Worm (Caenorhabditis elegans) whole organism, L2 larva: Measurements from ENCODE around the gene mtm-5.

Source experiments
- C34F6.9 ChIP-seq: fragments of 150-350 bp; optimal IDR thresholded peaks from 2 replicates; lab custom pipeline; 2014; ENCODE audit warnings: missing biosample characterization, missing genetic modification characterization
- F13H6.1 ChIP-seq: sonication (generic microtip); optimal IDR thresholded peaks from 2 replicates; lab custom pipeline; 2016; ENCODE audit warnings: missing genetic modification characterization, missing compliant biosample characterization
- R02D3.7 ChIP-seq: fragments of 150-350 bp; optimal IDR thresholded peaks from 2 replicates; lab custom pipeline; 2014; ENCODE audit warnings: missing biosample characterization, missing genetic modification characterization
- Y55F3AM.14 ChIP-seq: fragments of 200-800 bp; sonication (Bioruptor generic); optimal IDR thresholded peaks from 2 replicates; lab custom pipeline; 2018; ENCODE audit warnings: mild to moderate bottlenecking, missing genetic modification characterization, missing compliant biosample characterization
- ZK546.5 ChIP-seq: sonication (generic microtip); optimal IDR thresholded peaks from 2 replicates; lab custom pipeline; 2017; ENCODE audit warnings: missing biosample characterization, missing genetic modification characterization
- alr-1 ChIP-seq: fragments of 150-350 bp; optimal IDR thresholded peaks from 2 replicates; lab custom pipeline; 2014; ENCODE audit warnings: missing biosample characterization, missing genetic modification characterization
- aly-2 ChIP-seq: fragments of 150-350 bp; optimal IDR thresholded peaks from 2 replicates; lab custom pipeline; 2014; ENCODE audit warnings: missing biosample characterization, missing genetic modification characterization
- ama-1 ChIP-seq: fragments of 150-350 bp; optimal IDR thresholded peaks from 2 replicates; lab custom pipeline; 2018; ENCODE audit warnings: inconsistent platforms
- blmp-1 ChIP-seq: sonication (generic microtip); optimal IDR thresholded peaks from 2 replicates; lab custom pipeline; 2017; ENCODE audit warnings: missing genetic modification characterization, mild to moderate bottlenecking, missing compliant biosample characterization, antibody characterized with exemption, moderate library complexity; ENCODE audit not compliant: insufficient read depth
- ceh-82 ChIP-seq: fragments of 150-350 bp; optimal IDR thresholded peaks from 2 replicates; lab custom pipeline; 2014; ENCODE audit warnings: missing biosample characterization, missing genetic modification characterization
- crh-2 ChIP-seq: sonication (generic microtip); optimal IDR thresholded peaks from 2 replicates; lab custom pipeline; 2017; ENCODE audit warnings: missing biosample characterization, missing genetic modification characterization
- dmd-4 ChIP-seq: sonication (generic microtip); optimal IDR thresholded peaks from 2 replicates; lab custom pipeline; 2017; ENCODE audit warnings: missing biosample characterization, missing genetic modification characterization
- egl-27 ChIP-seq: sonication (generic microtip); optimal IDR thresholded peaks from 3 replicates; lab custom pipeline; 2017; ENCODE audit warnings: missing biosample characterization, missing genetic modification reagents, missing genetic modification characterization
- elt-1 ChIP-seq: fragments of 150-350 bp; optimal IDR thresholded peaks from 2 replicates; lab custom pipeline; 2014; ENCODE audit warnings: missing biosample characterization, missing genetic modification characterization
- elt-3 ChIP-seq: sonication (generic microtip); optimal IDR thresholded peaks from 2 replicates; lab custom pipeline; 2017; ENCODE audit warnings: missing biosample characterization, missing genetic modification characterization
- fos-1 ChIP-seq: fragments of 150-350 bp; optimal IDR thresholded peaks from 2 replicates; lab custom pipeline; 2014; ENCODE audit warnings: missing biosample characterization, missing genetic modification characterization
- gmeb-1 ChIP-seq: fragments of 150-350 bp; optimal IDR thresholded peaks from 2 replicates; lab custom pipeline; 2014; ENCODE audit warnings: missing biosample characterization, missing genetic modification characterization
- lin-11 ChIP-seq: fragments of 150-350 bp; sonication (generic microtip); optimal IDR thresholded peaks from 2 replicates; lab custom pipeline; 2014; ENCODE audit warnings: missing biosample characterization, missing genetic modification characterization, inconsistent platforms, mixed read lengths
- lin-13 ChIP-seq: fragments of 150-350 bp; optimal IDR thresholded peaks from 2 replicates; lab custom pipeline; 2014; ENCODE audit warnings: missing biosample characterization, missing genetic modification reagents, missing genetic modification characterization
- lin-39 ChIP-seq: fragments of 150-350 bp; optimal IDR thresholded peaks from 2 replicates; lab custom pipeline; 2014; ENCODE audit warnings: missing biosample characterization, missing genetic modification reagents, missing genetic modification characterization
- lsy-2 ChIP-seq, 2 experiments: fragments of 150-350 bp in 1 of 2; sonication (generic microtip) in 1 of 2; optimal IDR thresholded peaks; 2 replicates each; lab custom pipeline; 2014 to 2017; ENCODE audit warnings: missing biosample characterization in 2 of 2, missing genetic modification characterization in 2 of 2
- mbf-1 ChIP-seq: sonication (generic microtip); optimal IDR thresholded peaks from 2 replicates; lab custom pipeline; 2017; ENCODE audit warnings: missing biosample characterization, missing genetic modification characterization
- mdl-1 ChIP-seq, 2 experiments: fragments of 150-350 bp in 1 of 2; sonication (generic microtip) in 1 of 2; optimal IDR thresholded peaks; 2 replicates each; lab custom pipeline; 2017; ENCODE audit warnings: missing biosample characterization in 2 of 2, missing genetic modification characterization in 2 of 2
- nhr-10 ChIP-seq: sonication (generic microtip); optimal IDR thresholded peaks from 2 replicates; lab custom pipeline; 2017; ENCODE audit warnings: missing biosample characterization, missing genetic modification characterization
- nhr-11 ChIP-seq: fragments of 150-350 bp; optimal IDR thresholded peaks from 2 replicates; lab custom pipeline; 2014; ENCODE audit warnings: missing biosample characterization, missing genetic modification characterization
- nhr-12 ChIP-seq: fragments of 150-350 bp; optimal IDR thresholded peaks from 2 replicates; lab custom pipeline; 2014; ENCODE audit warnings: missing biosample characterization, missing genetic modification characterization
- nhr-129 ChIP-seq: fragments of 150-350 bp; optimal IDR thresholded peaks from 2 replicates; lab custom pipeline; 2014; ENCODE audit warnings: missing biosample characterization, missing genetic modification characterization
- nhr-21 ChIP-seq: fragments of 150-350 bp; optimal IDR thresholded peaks from 2 replicates; lab custom pipeline; 2014; ENCODE audit warnings: missing biosample characterization, missing genetic modification characterization
- nhr-23 ChIP-seq: fragments of 150-350 bp; optimal IDR thresholded peaks from 2 replicates; lab custom pipeline; 2014; ENCODE audit warnings: missing biosample characterization, missing genetic modification reagents, missing genetic modification characterization
- nhr-237 ChIP-seq: fragments of 150-350 bp; optimal IDR thresholded peaks from 2 replicates; lab custom pipeline; 2014; ENCODE audit warnings: missing biosample characterization, missing genetic modification characterization
- nhr-25 ChIP-seq: fragments of 150-350 bp; sonication (generic microtip); optimal IDR thresholded peaks from 3 replicates; lab custom pipeline; 2014; ENCODE audit warnings: missing biosample characterization, missing genetic modification characterization
- nhr-6 ChIP-seq: fragments of 150-350 bp; optimal IDR thresholded peaks from 2 replicates; lab custom pipeline; 2014; ENCODE audit warnings: missing biosample characterization, missing genetic modification characterization
- nhr-77 ChIP-seq: fragments of 150-350 bp; optimal IDR thresholded peaks from 2 replicates; lab custom pipeline; 2014; ENCODE audit warnings: missing biosample characterization, missing genetic modification characterization
- peb-1 ChIP-seq: fragments of 150-350 bp; optimal IDR thresholded peaks from 2 replicates; lab custom pipeline; 2014; ENCODE audit warnings: missing biosample characterization, missing genetic modification characterization
- sem-4 ChIP-seq: fragments of 150-350 bp; optimal IDR thresholded peaks from 2 replicates; lab custom pipeline; 2014; ENCODE audit warnings: missing biosample characterization, missing genetic modification reagents, missing genetic modification characterization
- skn-1 ChIP-seq: sonication (generic microtip); optimal IDR thresholded peaks from 2 replicates; lab custom pipeline; 2017; ENCODE audit warnings: missing biosample characterization, missing genetic modification characterization
- sma-3 ChIP-seq: sonication (generic microtip); optimal IDR thresholded peaks from 2 replicates; lab custom pipeline; 2016; ENCODE audit warnings: missing genetic modification reagents, missing genetic modification characterization, missing compliant biosample characterization
- sma-9 ChIP-seq, 2 experiments: fragments of 150-350 bp in 1 of 2; sonication (generic microtip) in 1 of 2; optimal IDR thresholded peaks; 2 replicates each; lab custom pipeline; 2014 to 2016; ENCODE audit warnings: missing genetic modification characterization in 2 of 2, mild to moderate bottlenecking in 1 of 2, missing biosample characterization in 1 of 2, missing compliant biosample characterization in 1 of 2, missing genetic modification reagents in 1 of 2, moderate library complexity in 1 of 2
- snpc-4 ChIP-seq: fragments of 150-350 bp; optimal IDR thresholded peaks from 2 replicates; lab custom pipeline; 2014; ENCODE audit warnings: missing biosample characterization, missing genetic modification characterization
- unc-39 ChIP-seq: fragments of 150-350 bp; optimal IDR thresholded peaks from 2 replicates; lab custom pipeline; 2014; ENCODE audit warnings: missing biosample characterization, missing genetic modification characterization
- unc-55 ChIP-seq: fragments of 150-350 bp; sonication (generic microtip); optimal IDR thresholded peaks from 3 replicates; lab custom pipeline; 2014; ENCODE audit warnings: missing biosample characterization, missing genetic modification reagents, missing genetic modification characterization
- unc-62 ChIP-seq: fragments of 150-350 bp; optimal IDR thresholded peaks from 2 replicates; lab custom pipeline; 2014; ENCODE audit warnings: missing biosample characterization, missing genetic modification reagents, missing genetic modification characterization
- zag-1 ChIP-seq: fragments of 150-350 bp; optimal IDR thresholded peaks from 2 replicates; lab custom pipeline; 2014; ENCODE audit warnings: missing biosample characterization, missing genetic modification characterization
- ztf-1 ChIP-seq: fragments of 200-800 bp; sonication (Bioruptor generic); conservative IDR thresholded peaks from 2 replicates; pipeline ENCODE4 v1.3.6; 2022; ENCODE audit warnings: missing genetic modification characterization, missing compliant biosample characterization
- ztf-11 ChIP-seq: sonication (generic microtip); optimal IDR thresholded peaks from 2 replicates; lab custom pipeline; 2017; ENCODE audit warnings: missing biosample characterization, missing genetic modification characterization
- ztf-4 ChIP-seq: fragments of 150-350 bp; optimal IDR thresholded peaks from 2 replicates; lab custom pipeline; 2014; ENCODE audit warnings: missing biosample characterization, missing genetic modification characterization

mtm-5 gene

ce11 chrX:5249603-5250002, 6.4 kb upstream of the mtm-5 start, which contains the start of gene Y34B4A.10:
Gene Y34B4A.10 (plus strand): TSS chrX:5249903.
- TF ChIP-seq gmeb-1 (tag; lab: Kevin White, UChicago) (no peak), nhr-6 (no peak), ceh-82 (tag; lab: Kevin White, UChicago) (no peak), sem-4 (tag; lab: Kevin White, UChicago) (no peak), nhr-23 (no peak), crh-2 (tag; lab: Kevin White, UChicago) (no peak), alr-1 (no peak), nhr-10 (tag; lab: Kevin White, UChicago) (no peak), peb-1 (no peak), snpc-4 (tag; lab: Kevin White, UChicago) (no peak), nhr-11 (tag; lab: Kevin White, UChicago) (no peak), egl-27 (tag; lab: Kevin White, UChicago) (no peak), elt-3 (no peak), unc-55 (GFP tag; lab: Kevin White, UChicago) (no peak), blmp-1 (tag; lab: Kevin White, UChicago) (no peak), ztf-11 (no peak), ztf-1 (GFP tag; lab: Robert Waterston, UW) (no peak), C34F6.9 (tag; lab: Kevin White, UChicago) (no peak), lsy-2 (tag; optimal IDR thresholded peaks at IDR 0.05; lab: Kevin White, UChicago) (no peak), elt-1 (tag; lab: Kevin White, UChicago) (no peak)

- no peak for TF ChIP-seq skn-1 (tag; lab: Kevin White, UChicago)
- no peak for TF ChIP-seq lsy-2 (tag; optimal IDR thresholded peaks at IDR 0.05; lab: Kevin White, UChicago)
- no peak for TF ChIP-seq fos-1 (tag; lab: Kevin White, UChicago)
- TF ChIP-seq mdl-1 (tag; optimal IDR thresholded peaks at IDR 0.05; lab: Kevin White, UChicago): no peak
- TF ChIP-seq nhr-25 (tag; lab: Kevin White, UChicago): no peak
Measured at ce11 chrX:5248754-5249153, 5.5 kb upstream of the mtm-5 start.

- TF ChIP-seq elt-3 (no peak), ceh-82 (tag; lab: Kevin White, UChicago) (no peak), sma-3 (GFP tag; lab: Kevin White, UChicago) (peak; percentile 67), alr-1 (no peak), unc-62 (GFP tag; lab: Kevin White, UChicago) (no peak), C34F6.9 (tag; lab: Kevin White, UChicago) (peak; percentile 74), lsy-2 (tag; optimal IDR thresholded peaks at IDR 0.05; lab: Kevin White, UChicago) (peak; percentile 48 to 75), Y55F3AM.14 (peak; percentile 29), blmp-1 (tag; lab: Kevin White, UChicago) (peak; percentile 61), nhr-12 (tag; lab: Kevin White, UChicago) (no peak), mdl-1 (tag; optimal IDR thresholded peaks at IDR 0.05; lab: Kevin White, UChicago) (no peak), snpc-4 (tag; lab: Kevin White, UChicago) (peak; percentile 7), lin-11 (peak; percentile 11), nhr-77 (no peak), zag-1 (tag; lab: Kevin White, UChicago) (no peak), ztf-1 (GFP tag; lab: Robert Waterston, UW) (no peak), aly-2 (tag; lab: Kevin White, UChicago) (no peak), ztf-4 (tag; lab: Kevin White, UChicago) (no peak), peb-1 (no peak), nhr-6 (peak; percentile 17), unc-55 (GFP tag; lab: Kevin White, UChicago) (peak; percentile 76), dmd-4 (no peak), nhr-23 (no peak), fos-1 (tag; lab: Kevin White, UChicago) (peak; percentile 67), sma-9 (GFP tag; optimal IDR thresholded peaks at IDR 0.05; lab: Kevin White, UChicago) (peak; percentile 81), sma-9 (tag; optimal IDR thresholded peaks at IDR 0.05; lab: Kevin White, UChicago) (no peak), nhr-10 (tag; lab: Kevin White, UChicago) (no peak), skn-1 (tag; lab: Kevin White, UChicago) (no peak), mbf-1 (tag; lab: Kevin White, UChicago) (no peak), unc-39 (tag; lab: Kevin White, UChicago) (no peak), elt-1 (tag; lab: Kevin White, UChicago) (no peak), R02D3.7 (tag; lab: Kevin White, UChicago) (no peak), sem-4 (tag; lab: Kevin White, UChicago) (peak; percentile 67), nhr-21 (tag; lab: Kevin White, UChicago) (peak; percentile 12), F13H6.1 (tag; lab: Kevin White, UChicago) (peak; percentile 82), nhr-11 (tag; lab: Kevin White, UChicago) (no peak), lin-39 (tag; lab: Kevin White, UChicago) (no peak), ama-1 (no peak), crh-2 (tag; lab: Kevin White, UChicago) (peak; percentile 75), nhr-237 (tag; lab: Kevin White, UChicago) (no peak), ZK546.5 (tag; lab: Kevin White, UChicago) (no peak), nhr-25 (tag; lab: Kevin White, UChicago) (peak; percentile 72), nhr-129 (tag; lab: Kevin White, UChicago) (peak; percentile 40), gmeb-1 (tag; lab: Kevin White, UChicago) (peak; percentile 52), lin-13 (GFP tag; lab: Kevin White, UChicago) (peak; percentile 61), ztf-11 (no peak)
Measured at ce11 chrX:5244041-5244440, 833 bp upstream of the mtm-5 start, which contains the start of gene Y34B4A.7. Gene Y34B4A.7 (plus strand): TSS chrX:5244337.
